Worm (Caenorhabditis elegans) whole organism, early embryonic: ENCODE data around the gene lurp-1.

Experiments used
- B0310.2 ChIP-seq: sonication (generic microtip); optimal IDR thresholded peaks from 2 replicates; lab custom pipeline; 2016; ENCODE audit warnings: mild to moderate bottlenecking, missing genetic modification characterization, missing compliant biosample characterization
- F13C5.2 ChIP-seq: sonication (generic microtip); optimal IDR thresholded peaks from 2 replicates; lab custom pipeline; 2017; ENCODE audit warnings: mild to moderate bottlenecking, missing genetic modification characterization, inconsistent platforms, missing compliant biosample characterization
- aly-1 ChIP-seq: sonication (generic microtip); optimal IDR thresholded peaks from 2 replicates; lab custom pipeline; 2016; ENCODE audit warnings: missing genetic modification characterization, missing compliant biosample characterization
- ama-1 ChIP-seq: fragments of 150-350 bp; optimal IDR thresholded peaks from 2 replicates; lab custom pipeline; 2014
- ceh-13 ChIP-seq: fragments of 200-800 bp; sonication (Bioruptor generic); optimal IDR thresholded peaks from 2 replicates; lab custom pipeline; 2018; ENCODE audit warnings: mild to moderate bottlenecking, missing genetic modification characterization, missing compliant biosample characterization
- ceh-36 ChIP-seq: sonication (generic microtip); optimal IDR thresholded peaks from 2 replicates; lab custom pipeline; 2016; ENCODE audit warnings: missing genetic modification characterization, inconsistent platforms, missing compliant biosample characterization
- ets-7 ChIP-seq: sonication (generic microtip); optimal IDR thresholded peaks from 2 replicates; lab custom pipeline; 2016; ENCODE audit warnings: missing genotype, missing genetic modification characterization, missing compliant biosample characterization
- flt-1 ChIP-seq: fragments of 200-800 bp; sonication (Bioruptor generic); IDR thresholded peaks from 2 replicates; pipeline ENCODE4 v1.3.6; 2022; ENCODE audit warnings: missing genetic modification characterization, missing compliant biosample characterization
- hmbx-1 ChIP-seq: sonication (generic microtip); optimal IDR thresholded peaks from 2 replicates; lab custom pipeline; 2016; ENCODE audit warnings: mild to moderate bottlenecking, missing genetic modification characterization, missing compliant biosample characterization
- hmg-4 ChIP-seq: fragments of 200-800 bp; sonication (Bioruptor generic); optimal IDR thresholded peaks from 2 replicates; lab custom pipeline; 2018; ENCODE audit warnings: mild to moderate bottlenecking, missing genetic modification characterization, missing compliant biosample characterization
- hnd-1 ChIP-seq: sonication (generic microtip); optimal IDR thresholded peaks from 2 replicates; lab custom pipeline; 2016; ENCODE audit warnings: missing genetic modification characterization, missing compliant biosample characterization
- pes-1 ChIP-seq: fragments of 200-800 bp; sonication (Bioruptor generic); IDR thresholded peaks from 2 replicates; pipeline ENCODE4 v1.3.6; 2022; ENCODE audit warnings: missing genetic modification reagents, missing genetic modification characterization, missing compliant biosample characterization
- scrt-1 ChIP-seq: fragments of 200-800 bp; sonication (Bioruptor generic); IDR thresholded peaks from 2 replicates; pipeline ENCODE4 v1.3.6; 2022; ENCODE audit warnings: missing genetic modification characterization, missing compliant biosample characterization
- sea-1 ChIP-seq: fragments of 200-800 bp; sonication (Bioruptor generic); conservative IDR thresholded peaks from 2 replicates; pipeline ENCODE4 v1.3.6; 2022; ENCODE audit warnings: missing genetic modification characterization, missing compliant biosample characterization
- tbx-11 ChIP-seq: fragments of 200-800 bp; sonication (Bioruptor generic); IDR thresholded peaks from 2 replicates; pipeline ENCODE4 v1.3.6; 2022; ENCODE audit warnings: missing genetic modification characterization, missing compliant biosample characterization
- tbx-37 ChIP-seq: fragments of 200-800 bp; sonication (Bioruptor generic); conservative IDR thresholded peaks from 2 replicates; pipeline ENCODE4 v1.3.6; 2022; ENCODE audit warnings: missing genetic modification reagents, missing genetic modification characterization, missing compliant biosample characterization
- tra-4 ChIP-seq: sonication (generic microtip); optimal IDR thresholded peaks from 2 replicates; lab custom pipeline; 2017; ENCODE audit warnings: missing genetic modification characterization, missing compliant biosample characterization

lurp-1 gene

DNA sequence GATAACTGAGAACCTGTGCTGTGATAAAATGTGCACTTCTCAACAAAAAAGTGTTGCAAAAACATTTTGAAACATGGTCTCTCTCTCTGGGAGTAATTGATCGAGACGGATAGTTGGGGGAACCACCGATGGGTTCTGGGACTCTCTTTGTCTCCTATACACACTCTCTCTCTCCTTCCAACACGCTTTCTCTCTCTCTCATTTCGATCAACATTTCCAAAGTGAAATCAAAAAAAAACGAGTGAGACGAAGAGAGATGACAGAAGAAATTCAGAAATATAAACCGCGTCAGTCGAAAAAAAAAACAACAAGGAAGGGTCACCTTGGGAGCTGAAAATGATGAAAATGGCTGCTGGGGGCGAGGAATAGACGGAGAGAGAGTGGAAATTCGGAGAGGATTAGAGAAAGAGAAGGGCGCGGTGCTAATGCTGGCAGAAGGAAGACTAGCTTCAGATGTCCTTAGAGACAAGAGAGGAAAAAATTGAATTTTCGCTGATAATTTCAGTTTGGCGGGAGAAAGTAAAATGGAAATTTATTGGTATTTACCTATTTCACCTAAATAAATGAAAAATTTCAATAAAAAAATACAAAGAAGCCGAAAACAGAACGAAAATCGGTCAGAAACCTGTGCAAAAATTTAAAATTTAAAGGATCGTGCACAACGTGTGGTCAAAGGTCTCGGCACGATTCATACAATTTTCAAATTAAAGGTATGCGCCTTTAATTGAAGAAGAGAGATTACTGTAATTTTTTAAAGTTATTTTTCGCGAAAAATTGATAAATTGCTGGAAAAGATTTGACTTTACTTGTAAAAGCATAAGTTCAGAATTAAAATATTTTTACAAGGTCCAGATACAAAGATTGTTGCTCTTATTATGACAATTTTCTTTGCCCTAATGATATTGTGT lies 17.7 kb upstream of the lurp-1 start:
- no peak for TF ChIP-seq tbx-11 (GFP tag; lab: Robert Waterston, UW)
- TF ChIP-seq flt-1 (GFP tag; lab: Robert Waterston, UW): no peak
- TF ChIP-seq ets-7 (tag; lab: Kevin White, UChicago): no peak
- no peak for TF ChIP-seq pes-1 (GFP tag; lab: Robert Waterston, UW)
- no peak for TF ChIP-seq hmbx-1 (tag; lab: Kevin White, UChicago)
- TF ChIP-seq scrt-1 (GFP tag; lab: Robert Waterston, UW): no peak

DNA sequence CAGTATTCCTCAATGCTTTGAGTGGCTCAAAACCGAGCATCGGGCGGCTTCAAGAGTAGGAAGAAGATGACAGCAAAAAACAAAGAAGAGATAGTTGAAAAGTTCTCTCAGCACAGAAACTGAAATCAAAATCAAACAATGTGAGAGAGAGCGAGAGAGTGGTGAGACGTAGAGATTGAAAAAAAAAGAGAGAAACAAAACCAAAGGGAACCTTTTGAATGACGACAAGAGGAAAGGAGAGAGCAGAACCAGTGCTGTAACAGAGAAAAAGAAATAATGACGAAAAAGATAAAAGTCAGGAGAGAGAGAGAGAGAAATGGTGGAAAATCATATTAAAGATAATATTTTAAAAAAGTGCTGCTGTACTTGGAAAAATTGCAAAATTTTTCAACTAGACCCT lies 13.5 kb upstream of the lurp-1 start:
- TF ChIP-seq aly-1 (tag; lab: Kevin White, UChicago) (no peak), B0310.2 (tag; lab: Kevin White, UChicago) (no peak)

DNA sequence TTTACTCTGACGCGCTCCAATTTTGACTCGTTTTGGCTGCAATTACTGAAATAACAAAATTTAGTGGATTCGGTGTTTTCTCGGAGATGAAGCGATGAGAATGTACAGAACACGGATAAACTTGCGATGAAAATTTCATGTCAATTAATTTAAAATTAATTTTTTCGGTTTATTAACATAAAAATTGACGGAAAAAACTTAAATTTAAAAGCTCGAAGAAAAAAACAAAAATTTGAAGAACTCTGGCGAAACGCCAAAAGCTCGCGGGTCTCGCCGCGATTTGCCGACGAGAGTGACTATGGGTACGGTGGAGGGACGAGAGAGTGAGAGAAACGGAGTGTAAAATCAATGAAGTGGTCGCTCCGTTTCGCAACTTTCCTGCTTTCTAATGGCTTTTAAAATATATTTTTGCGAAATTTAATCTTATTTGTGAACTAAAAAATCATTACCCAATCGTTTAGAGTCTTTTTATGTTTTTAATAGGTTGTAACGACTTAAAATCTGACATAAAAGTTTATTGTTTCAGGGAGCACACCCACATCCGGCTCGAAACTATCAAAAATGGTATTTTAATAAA lies 12.0 kb upstream of the lurp-1 start, which contains the start of the genes gmps-1 and cap-2:
gmps-1 (minus strand) TSS at position 51 of the 577 bp plus-strand sequence.
cap-2 (plus strand) TSS at position 527 of the 577 bp plus-strand sequence.
- TF ChIP-seq ama-1 (no peak), sea-1 (GFP tag; lab: Robert Waterston, UW) (0 out of 2 replicates have a peak, but pooled peaks have one; percentile 17), tbx-11 (GFP tag; lab: Robert Waterston, UW) (no peak), B0310.2 (tag; lab: Kevin White, UChicago) (no peak), pes-1 (GFP tag; lab: Robert Waterston, UW) (peak; percentile 61), flt-1 (GFP tag; lab: Robert Waterston, UW) (peak; percentile 9; the same call in 1 of the 2 replicates), tra-4 (no peak), aly-1 (tag; lab: Kevin White, UChicago) (no peak), F13C5.2 (tag; lab: Kevin White, UChicago) (peak; percentile 88)

DNA sequence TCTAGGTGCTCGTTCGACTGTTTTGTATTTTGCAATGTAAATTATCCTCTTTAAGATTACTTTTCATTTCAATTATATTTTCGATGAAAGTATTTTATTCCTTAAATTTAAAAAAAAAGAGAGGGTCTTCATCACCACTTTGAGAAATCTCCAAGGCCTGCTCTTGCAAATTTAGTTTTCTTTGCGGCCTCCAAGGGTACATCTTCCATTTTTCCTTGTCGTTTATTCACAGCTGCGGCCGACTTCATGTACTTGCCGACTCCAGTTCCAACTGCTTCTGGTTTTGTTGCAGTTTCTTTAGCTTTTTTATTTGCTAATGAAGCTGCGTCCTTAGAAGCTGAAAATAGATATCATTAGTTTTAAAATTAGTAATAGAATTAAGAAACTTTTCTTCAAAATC lies 10.0 kb upstream of the lurp-1 start:
- no peak for TF ChIP-seq pes-1 (GFP tag; lab: Robert Waterston, UW)
- no peak for TF ChIP-seq hmg-4 (GFP tag; lab: Kevin White, UChicago)
- no peak for TF ChIP-seq tbx-11 (GFP tag; lab: Robert Waterston, UW)
- no peak for TF ChIP-seq B0310.2 (tag; lab: Kevin White, UChicago)
- TF ChIP-seq tbx-37 (GFP tag; lab: Robert Waterston, UW): no peak
- no peak for TF ChIP-seq flt-1 (GFP tag; lab: Robert Waterston, UW)
- TF ChIP-seq aly-1 (tag; lab: Kevin White, UChicago): no peak
- TF ChIP-seq ceh-36 (tag; lab: Kevin White, UChicago): no peak

DNA sequence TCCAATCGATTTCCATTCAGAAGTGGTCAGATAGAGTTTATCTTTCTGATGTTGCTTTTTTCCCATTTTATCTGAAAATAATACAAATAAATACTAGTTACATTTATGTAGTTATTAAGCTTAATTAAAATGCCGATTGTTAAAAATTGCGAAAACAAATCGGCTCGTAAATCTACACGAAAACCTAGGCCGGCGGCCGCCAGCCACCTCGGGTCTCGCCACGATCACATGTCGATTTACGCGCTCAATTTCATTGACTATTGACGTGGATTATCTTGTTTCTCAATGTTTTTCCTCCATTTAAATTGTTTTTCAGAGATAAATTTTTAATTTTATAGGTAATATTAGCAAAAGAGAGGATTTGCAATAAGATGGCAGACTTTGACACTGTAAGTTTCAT lies 8.2 kb upstream of the lurp-1 start, which contains the start of the genes cyn-4 and copz-1:
cyn-4 (minus strand) TSS at position 71 of the 400 bp plus-strand sequence.
copz-1 (plus strand) TSS at position 339 of the 400 bp plus-strand sequence.
- TF ChIP-seq hmbx-1 (tag; lab: Kevin White, UChicago): no peak
- TF ChIP-seq hmg-4 (GFP tag; lab: Kevin White, UChicago): peak; percentile 42
- TF ChIP-seq aly-1 (tag; lab: Kevin White, UChicago): no peak
- TF ChIP-seq sea-1 (GFP tag; lab: Robert Waterston, UW): no peak
- no peak for TF ChIP-seq ama-1
- TF ChIP-seq pes-1 (GFP tag; lab: Robert Waterston, UW): peak; percentile 57; the same call in 1 of the 2 replicates
- no peak for TF ChIP-seq ceh-13
- no peak for TF ChIP-seq hnd-1
- TF ChIP-seq ceh-36 (tag; lab: Kevin White, UChicago): no peak
- TF ChIP-seq tbx-37 (GFP tag; lab: Robert Waterston, UW): peak; percentile 84
- TF ChIP-seq F13C5.2 (tag; lab: Kevin White, UChicago): peak; percentile 68
- TF ChIP-seq scrt-1 (GFP tag; lab: Robert Waterston, UW): no peak
- TF ChIP-seq B0310.2 (tag; lab: Kevin White, UChicago): no peak
- no peak for TF ChIP-seq tra-4
- TF ChIP-seq flt-1 (GFP tag; lab: Robert Waterston, UW): no peak
- peak; percentile 27 for TF ChIP-seq ets-7 (tag; lab: Kevin White, UChicago)

DNA sequence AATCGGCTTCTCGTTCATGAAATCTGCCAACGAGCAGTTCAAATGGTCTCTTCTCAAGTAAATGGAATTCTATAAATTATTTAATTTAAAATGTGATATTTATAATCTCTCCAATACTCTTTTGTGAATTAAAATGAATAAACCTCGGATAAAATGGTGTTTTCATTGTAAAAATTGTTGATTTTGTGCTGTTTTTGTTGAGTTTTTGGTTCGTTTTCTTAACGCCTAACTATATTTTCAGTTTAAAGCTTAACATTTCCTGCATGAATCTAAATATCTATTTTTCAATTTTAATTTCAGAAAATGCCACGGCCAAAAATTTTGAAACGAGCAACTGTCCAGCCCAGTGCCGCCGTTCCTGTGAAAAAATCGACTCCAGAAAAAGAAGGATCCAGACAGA lies 7.1 kb upstream of the lurp-1 start, which contains the start of gene orc-2:
orc-2 (plus strand) TSS at position 301 of the 400 bp plus-strand sequence.
- TF ChIP-seq tbx-37 (GFP tag; lab: Robert Waterston, UW) (no peak), tbx-11 (GFP tag; lab: Robert Waterston, UW) (no peak), sea-1 (GFP tag; lab: Robert Waterston, UW) (no peak), tra-4 (no peak), ets-7 (tag; lab: Kevin White, UChicago) (no peak), hmbx-1 (tag; lab: Kevin White, UChicago) (no peak), ceh-13 (no peak), ceh-36 (tag; lab: Kevin White, UChicago) (no peak), aly-1 (tag; lab: Kevin White, UChicago) (no peak)

DNA sequence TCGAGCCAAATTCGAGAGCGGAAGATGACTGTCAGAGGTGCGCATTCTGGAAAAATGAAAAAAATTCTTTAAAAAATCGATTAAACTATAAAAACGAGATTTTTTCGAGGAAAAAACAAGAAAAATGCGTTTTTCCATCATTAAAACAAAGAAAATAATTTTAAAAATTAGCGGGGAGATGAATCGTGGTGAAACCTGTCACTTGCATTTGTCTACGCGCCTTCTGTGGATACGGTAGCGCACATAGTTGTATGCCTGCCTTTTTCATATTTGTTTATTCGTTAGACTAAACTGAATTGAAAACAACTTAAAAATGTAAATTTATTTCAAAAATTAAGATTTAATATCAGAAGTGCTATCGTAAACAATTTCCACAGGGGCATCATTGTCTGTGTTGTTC lies 3.7 kb downstream of the lurp-1 start, which contains the start of gene egg-3:
egg-3 (minus strand) TSS at position 46 of the 400 bp plus-strand sequence.
- TF ChIP-seq hmg-4 (GFP tag; lab: Kevin White, UChicago): no peak
